Worm (Caenorhabditis elegans): ENCODE results near the gene srx-21.

ce11 chrV:636281-636680, 40.6 kb upstream of the srx-21 start, which contains the start of gene pals-31:
- TF ChIP-seq tab-1 (GFP tag; IDR thresholded peaks at IDR 0.05), result no peak
- TF ChIP-seq T22C8.4 (GFP tag; IDR thresholded peaks at IDR 0.05), result no peak
